Fruit fly (Drosophila melanogaster) whole organism: ENCODE data around the gene ttk.

Experiments used
- CG8478 ChIP-seq: fragments of >200 bp; optimal IDR thresholded peaks from 2 replicates; lab custom pipeline; 2018; ENCODE audit warnings: inconsistent platforms
- Dll ChIP-seq: fragments of >200 bp; optimal IDR thresholded peaks from 2 replicates; lab custom pipeline; 2017
- EcR ChIP-seq, 2 experiments: fragments of >200 bp; optimal IDR thresholded peaks; 2 replicates each; lab custom pipeline; 2017; ENCODE audit warnings: missing biosample characterization in 2 of 2, missing genetic modification characterization in 2 of 2, missing genetic modification reagents in 2 of 2
- pan ChIP-seq: fragments of >200 bp; optimal IDR thresholded peaks from 2 replicates; lab custom pipeline; 2017
- psq ChIP-seq: fragments of >200 bp; optimal IDR thresholded peaks from 2 replicates; lab custom pipeline; 2017
- usp ChIP-seq: fragments of >200 bp; optimal IDR thresholded peaks from 2 replicates; lab custom pipeline; 2017; ENCODE audit warnings: missing biosample characterization, missing genetic modification characterization, mixed read lengths

The ttk gene

DNA sequence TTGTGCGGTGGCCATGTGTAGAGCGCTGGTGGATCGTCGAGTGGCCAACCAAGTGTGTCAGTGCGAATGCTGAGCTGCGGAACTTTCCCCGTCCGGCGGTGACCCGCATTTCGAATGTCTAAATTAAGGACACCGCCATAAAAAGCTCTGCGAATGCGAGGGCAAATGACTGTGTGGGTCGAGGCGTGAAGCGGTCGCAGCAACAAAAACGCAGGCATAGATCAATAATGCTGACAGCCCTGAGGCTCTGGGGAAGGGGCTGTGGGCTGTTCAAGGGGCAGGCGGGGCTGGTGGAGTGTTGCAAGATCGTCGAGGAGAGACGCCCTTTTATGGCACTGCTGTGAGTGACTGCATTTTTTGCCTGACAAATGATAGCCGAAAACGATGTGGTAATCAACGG is 5.8 kb downstream of the ttk start:
- TF ChIP-seq psq (lab: Kevin White, UChicago) (no peak), usp (GFP tag; lab: Kevin White, UChicago) (no peak), CG8478 (lab: Kevin White, UChicago) (no peak), EcR (GFP tag; optimal IDR thresholded peaks at IDR 0.05; lab: Kevin White, UChicago) (no peak), Dll (lab: Kevin White, UChicago) (no peak), pan (lab: Kevin White, UChicago) (no peak)

dm6 chr3R:31720112-31720511 is 6.4 kb downstream of the ttk start:
- TF ChIP-seq pan (lab: Kevin White, UChicago) = no peak

DNA sequence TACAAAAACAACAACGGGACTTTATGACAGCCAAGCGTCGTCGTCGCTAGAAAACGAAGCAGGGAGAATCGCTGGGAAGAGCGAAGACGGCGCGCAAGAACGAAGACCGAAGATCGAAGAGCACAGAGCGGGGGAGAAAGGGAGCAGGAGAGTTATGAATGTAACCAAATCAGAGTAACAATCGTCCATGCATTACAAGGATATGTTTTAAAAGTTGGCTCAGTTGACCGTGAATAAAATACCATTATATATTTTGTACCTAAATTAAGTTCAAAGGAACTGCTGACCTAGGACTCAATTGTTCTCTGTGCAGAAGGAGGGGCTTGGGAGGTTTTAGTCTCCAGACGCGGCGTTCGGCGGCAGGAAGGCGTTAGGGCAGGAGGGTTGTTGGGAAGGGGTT is 7.8 kb downstream of the ttk start:
- TF ChIP-seq Dll (lab: Kevin White, UChicago) (no peak), pan (lab: Kevin White, UChicago) (no peak), CG8478 (lab: Kevin White, UChicago) (no peak), EcR (GFP tag; optimal IDR thresholded peaks at IDR 0.05; lab: Kevin White, UChicago) (no peak), psq (lab: Kevin White, UChicago) (no peak), usp (GFP tag; lab: Kevin White, UChicago) (no peak)

- TF ChIP-seq CG8478 (lab: Kevin White, UChicago) = no peak
- TF ChIP-seq psq (lab: Kevin White, UChicago) = no peak
- no peak for TF ChIP-seq usp (GFP tag; lab: Kevin White, UChicago)
- no peak for TF ChIP-seq pan (lab: Kevin White, UChicago)
- no peak for TF ChIP-seq Dll (lab: Kevin White, UChicago)
- no peak for TF ChIP-seq EcR (GFP tag; optimal IDR thresholded peaks at IDR 0.05; lab: Kevin White, UChicago)
Observed at dm6 chr3R:31721958-31722357, 8.3 kb downstream of the ttk start.

- TF ChIP-seq EcR (GFP tag; optimal IDR thresholded peaks at IDR 0.05; lab: Kevin White, UChicago) = no peak
- no peak for TF ChIP-seq pan (lab: Kevin White, UChicago)
- TF ChIP-seq Dll (lab: Kevin White, UChicago) = no peak
- TF ChIP-seq CG8478 (lab: Kevin White, UChicago) = no peak
- no peak for TF ChIP-seq psq (lab: Kevin White, UChicago)
- no peak for TF ChIP-seq usp (GFP tag; lab: Kevin White, UChicago)
Observed at dm6 chr3R:31723206-31723933, 9.7 kb downstream of the ttk start.

DNA sequence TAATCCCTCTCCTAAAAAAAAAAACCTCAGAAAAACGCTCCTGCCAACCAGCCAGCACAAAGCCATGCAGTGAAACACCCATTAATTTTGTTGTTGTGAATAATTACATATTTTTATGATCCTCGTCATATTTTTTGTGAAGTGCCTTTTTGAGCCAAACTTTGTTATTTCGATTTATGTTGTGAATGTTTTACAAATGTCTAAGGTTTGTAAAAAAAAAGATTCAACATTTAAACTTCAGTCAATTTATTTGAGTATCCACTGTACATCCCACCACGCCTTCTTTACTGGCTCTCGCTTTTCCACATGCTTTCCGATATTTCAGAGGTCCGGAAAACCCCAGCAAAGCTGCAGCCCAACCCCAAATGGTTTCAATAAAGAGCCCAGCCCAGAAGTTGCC is 10.5 kb downstream of the ttk start:
- TF ChIP-seq CG8478 (lab: Kevin White, UChicago) (no peak), Dll (lab: Kevin White, UChicago) (no peak), usp (GFP tag; lab: Kevin White, UChicago) (no peak), psq (lab: Kevin White, UChicago) (no peak), pan (lab: Kevin White, UChicago) (no peak), EcR (GFP tag; optimal IDR thresholded peaks at IDR 0.05; lab: Kevin White, UChicago) (no peak)

- peak in 1 of 2 experiments; percentile 52 for TF ChIP-seq EcR (GFP tag; optimal IDR thresholded peaks at IDR 0.05; lab: Kevin White, UChicago)
- TF ChIP-seq Dll (lab: Kevin White, UChicago) = peak; percentile 91
- TF ChIP-seq CG8478 (lab: Kevin White, UChicago) = no peak
Observed at dm6 chr3R:31724580-31725320, 11.1 kb downstream of the ttk start.

DNA sequence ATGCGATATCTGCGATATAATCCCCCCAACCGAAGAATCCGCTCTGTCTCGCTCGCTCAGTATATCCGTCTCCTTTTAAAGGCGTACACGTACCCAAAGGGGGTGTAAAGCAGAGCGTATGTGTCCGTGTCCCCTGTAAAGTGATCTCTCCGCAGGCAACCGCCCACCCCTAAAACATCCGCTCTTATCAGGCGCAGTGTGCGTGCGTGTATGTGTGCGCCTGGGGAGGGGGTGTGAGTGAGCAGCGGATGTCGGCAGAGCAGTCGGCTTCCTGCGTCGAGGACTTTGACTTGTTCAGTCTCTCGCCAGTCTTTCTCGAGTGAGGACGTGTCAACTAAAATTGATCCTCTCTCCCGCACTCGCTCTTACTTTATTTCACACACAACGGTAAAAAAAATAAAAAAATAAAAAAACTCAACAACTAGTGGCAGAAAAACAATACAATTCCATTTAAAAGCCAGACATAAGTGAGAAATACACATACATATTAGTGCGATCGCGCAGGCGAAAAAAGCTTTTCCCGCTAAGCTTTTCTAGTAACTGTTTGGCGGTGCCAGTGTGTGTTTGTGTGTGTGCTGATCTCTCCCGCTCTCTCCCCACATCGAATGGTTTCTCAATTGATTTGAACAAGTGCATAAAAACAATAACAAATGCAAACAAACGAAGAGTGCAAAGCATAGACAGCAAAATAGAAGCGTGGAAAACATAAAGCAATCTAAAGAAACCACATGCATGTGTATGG is 12.0 kb downstream of the ttk start:
- TF ChIP-seq pan (lab: Kevin White, UChicago) = no peak
- TF ChIP-seq psq (lab: Kevin White, UChicago) = no peak
- TF ChIP-seq Dll (lab: Kevin White, UChicago) = peak; percentile 32

DNA sequence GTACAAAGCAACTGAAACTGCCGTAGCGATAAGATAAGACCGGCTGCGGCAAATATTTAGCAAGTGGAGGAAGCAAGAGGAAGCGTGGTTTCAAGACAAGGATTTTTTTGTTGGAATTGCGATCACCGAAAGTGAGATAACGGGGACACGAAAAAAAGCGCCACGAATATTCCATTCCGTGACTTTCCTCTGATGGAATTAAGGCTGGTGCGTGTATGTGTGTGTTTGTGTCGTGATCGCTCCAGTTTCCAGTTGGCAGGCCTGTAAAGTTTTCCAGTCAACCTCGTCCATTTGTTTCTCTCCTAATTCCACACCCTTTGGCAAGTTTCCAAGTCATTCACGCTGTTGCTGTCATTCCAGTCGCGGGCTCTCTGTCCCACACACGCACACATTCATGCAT is 12.6 kb downstream of the ttk start:
- TF ChIP-seq pan (lab: Kevin White, UChicago) (no peak), psq (lab: Kevin White, UChicago) (no peak), Dll (lab: Kevin White, UChicago) (no peak), EcR (GFP tag; optimal IDR thresholded peaks at IDR 0.05; lab: Kevin White, UChicago) (no peak), usp (GFP tag; lab: Kevin White, UChicago) (no peak), CG8478 (lab: Kevin White, UChicago) (no peak)

dm6 chr3R:31727773-31728172 is 14.1 kb downstream of the ttk start:
- no peak for TF ChIP-seq EcR (GFP tag; optimal IDR thresholded peaks at IDR 0.05; lab: Kevin White, UChicago)
- no peak for TF ChIP-seq pan (lab: Kevin White, UChicago)
- no peak for TF ChIP-seq CG8478 (lab: Kevin White, UChicago)
- no peak for TF ChIP-seq Dll (lab: Kevin White, UChicago)
- no peak for TF ChIP-seq usp (GFP tag; lab: Kevin White, UChicago)
- TF ChIP-seq psq (lab: Kevin White, UChicago) = no peak

- TF ChIP-seq usp (GFP tag; lab: Kevin White, UChicago) = no peak
- no peak for TF ChIP-seq psq (lab: Kevin White, UChicago)
- TF ChIP-seq pan (lab: Kevin White, UChicago) = no peak
- TF ChIP-seq CG8478 (lab: Kevin White, UChicago) = no peak
- TF ChIP-seq EcR (GFP tag; optimal IDR thresholded peaks at IDR 0.05; lab: Kevin White, UChicago) = no peak
- no peak for TF ChIP-seq Dll (lab: Kevin White, UChicago)
Observed at dm6 chr3R:31736776-31737175, 23.1 kb downstream of the ttk start, which contains the start of the genes CstF50 and CG11563. Gene CstF50, minus strand, starts transcription at chr3R:31736963. Gene CG11563, plus strand, starts transcription at chr3R:31737035.
